Worm (Caenorhabditis elegans) whole organism, L1 larva: ENCODE data around the gene T16G12.7.
A peak's percentile ranks its signal among the peaks of the same experiment; 100 is the strongest.

Experiments
- Y116A8C.19 ChIP-seq: sonication (generic microtip); optimal IDR thresholded peaks from 2 replicates; lab custom pipeline; 2016; ENCODE audit warnings: missing compliant biosample characterization, missing genetic modification characterization, borderline replicate concordance
- ceh-8 ChIP-seq: fragments of 200-800 bp; sonication (Bioruptor generic); optimal IDR thresholded peaks from 2 replicates; lab custom pipeline; 2018; ENCODE audit warnings: mild to moderate bottlenecking, missing genetic modification characterization, moderate library complexity, missing compliant biosample characterization
- ceh-82 ChIP-seq, 3 experiments: fragments of 150-350 bp in 1 of 3; sonication (generic microtip) in 2 of 3; optimal IDR thresholded peaks; 2 replicates each; lab custom pipeline; 2014 to 2017; ENCODE audit warnings: missing biosample characterization in 3 of 3, missing genetic modification characterization in 3 of 3
- dpl-1 ChIP-seq, 3 experiments: fragments of 150-350 bp in 2 of 3; sonication (generic microtip) in 1 of 3; optimal IDR thresholded peaks; 2 replicates each; lab custom pipeline; 2014 to 2017; ENCODE audit warnings: missing biosample characterization in 3 of 3, missing genetic modification characterization in 3 of 3, missing genetic modification reagents in 3 of 3
- dsc-1 ChIP-seq: sonication (generic microtip); optimal IDR thresholded peaks from 2 replicates; lab custom pipeline; 2016; ENCODE audit warnings: mild to moderate bottlenecking, missing genetic modification characterization, missing compliant biosample characterization
- efl-1 ChIP-seq, 4 experiments: fragments of 150-350 bp; optimal IDR thresholded peaks in 3 of 4; peaks in 1 of 4; 1 replicate in 1 of 4; 2 replicates in 3 of 4; lab custom pipeline; 2014; ENCODE audit warnings: missing biosample characterization in 2 of 4, missing genetic modification characterization in 2 of 4, missing genetic modification reagents in 2 of 4
- egl-13 ChIP-seq: sonication (generic microtip); optimal IDR thresholded peaks from 2 replicates; lab custom pipeline; 2016; ENCODE audit warnings: missing genotype, missing genetic modification reagents, missing genetic modification characterization, missing compliant biosample characterization
- egl-27 ChIP-seq, 2 experiments: fragments of 150-350 bp in 1 of 2; sonication (generic microtip); optimal IDR thresholded peaks; 3 replicates each; lab custom pipeline; 2017 to 2018; ENCODE audit warnings: missing biosample characterization in 2 of 2, missing genetic modification characterization in 2 of 2, missing genetic modification reagents in 2 of 2
- elt-2 ChIP-seq: sonication (generic microtip); optimal IDR thresholded peaks from 2 replicates; lab custom pipeline; 2016; ENCODE audit warnings: missing genetic modification characterization, mild to moderate bottlenecking, inconsistent platforms, missing compliant biosample characterization, missing genetic modification reagents
- ets-5 ChIP-seq: fragments of 200-800 bp; sonication (Bioruptor generic); IDR thresholded peaks from 2 replicates; pipeline ENCODE4 v1.3.6; 2022; ENCODE audit warnings: missing genetic modification characterization, missing compliant biosample characterization
- fkh-10 ChIP-seq: sonication (generic microtip); optimal IDR thresholded peaks from 2 replicates; lab custom pipeline; 2017; ENCODE audit warnings: missing biosample characterization, missing genetic modification reagents, missing genetic modification characterization
- fkh-8 ChIP-seq: sonication (generic microtip); optimal IDR thresholded peaks from 2 replicates; lab custom pipeline; 2016; ENCODE audit warnings: mild to moderate bottlenecking, missing genetic modification characterization, missing compliant biosample characterization
- isw-1 ChIP-seq: fragments of 200-800 bp; sonication (Bioruptor generic); IDR thresholded peaks from 2 replicates; pipeline ENCODE4 v1.3.6; 2022; ENCODE audit warnings: missing genetic modification characterization, missing compliant biosample characterization
- jun-1 ChIP-seq: fragments of 150-350 bp; optimal IDR thresholded peaks from 2 replicates; lab custom pipeline; 2014; ENCODE audit warnings: missing biosample characterization, missing genetic modification reagents, missing genetic modification characterization
- lin-13 ChIP-seq: fragments of 150-350 bp; optimal IDR thresholded peaks from 2 replicates; lab custom pipeline; 2014; ENCODE audit warnings: missing biosample characterization, missing genetic modification reagents, missing genetic modification characterization
- lin-14 ChIP-seq: fragments of 200-800 bp; sonication (Bioruptor generic); optimal IDR thresholded peaks from 2 replicates; lab custom pipeline; 2018; ENCODE audit warnings: mild to moderate bottlenecking, missing genetic modification characterization, moderate library complexity, missing compliant biosample characterization
- lin-35 ChIP-seq, 2 experiments: fragments of 150-350 bp; optimal IDR thresholded peaks; 2 replicates each; lab custom pipeline; 2014; ENCODE audit warnings: missing biosample characterization in 2 of 2, missing genetic modification characterization in 2 of 2, missing genetic modification reagents in 2 of 2
- lir-3 ChIP-seq: sonication (generic microtip); optimal IDR thresholded peaks from 2 replicates; lab custom pipeline; 2016; ENCODE audit warnings: mild to moderate bottlenecking, missing genetic modification characterization, moderate library complexity, missing compliant biosample characterization; ENCODE audit not compliant: poor library complexity
- lsy-2 ChIP-seq, 2 experiments: fragments of 150-350 bp; optimal IDR thresholded peaks; 2 replicates each; lab custom pipeline; 2014; ENCODE audit warnings: missing biosample characterization in 2 of 2, missing genetic modification characterization in 2 of 2
- mdl-1 ChIP-seq, 2 experiments: fragments of 150-350 bp; optimal IDR thresholded peaks; 2 replicates each; lab custom pipeline; 2014 to 2017; ENCODE audit warnings: missing biosample characterization in 2 of 2, missing genetic modification characterization in 2 of 2, inconsistent platforms in 1 of 2
- mep-1 ChIP-seq: fragments of 150-350 bp; optimal IDR thresholded peaks from 2 replicates; lab custom pipeline; 2014; ENCODE audit warnings: missing biosample characterization, missing genetic modification characterization
- nhr-20 ChIP-seq: sonication (generic microtip); optimal IDR thresholded peaks from 2 replicates; lab custom pipeline; 2016; ENCODE audit warnings: mild to moderate bottlenecking, missing genetic modification characterization, missing compliant biosample characterization
- nhr-28 ChIP-seq: fragments of 150-350 bp; optimal IDR thresholded peaks from 2 replicates; lab custom pipeline; 2014; ENCODE audit warnings: missing biosample characterization, missing genetic modification characterization
- nhr-47 ChIP-seq: sonication (generic microtip); optimal IDR thresholded peaks from 2 replicates; lab custom pipeline; 2016; ENCODE audit warnings: mild to moderate bottlenecking, missing genetic modification characterization, moderate library complexity, missing compliant biosample characterization
- nhr-71 ChIP-seq: sonication (generic microtip); optimal IDR thresholded peaks from 2 replicates; lab custom pipeline; 2016; ENCODE audit warnings: mild to moderate bottlenecking, missing genetic modification characterization, moderate library complexity, missing compliant biosample characterization
- nhr-76 ChIP-seq: sonication (generic microtip); optimal IDR thresholded peaks from 2 replicates; lab custom pipeline; 2017; ENCODE audit warnings: missing biosample characterization, missing genetic modification characterization
- skn-1 ChIP-seq: fragments of 150-350 bp; optimal IDR thresholded peaks from 2 replicates; lab custom pipeline; 2014; ENCODE audit warnings: missing biosample characterization, missing genetic modification characterization
- snpc-4 ChIP-seq: fragments of 150-350 bp; optimal IDR thresholded peaks from 2 replicates; lab custom pipeline; 2014; ENCODE audit warnings: missing biosample characterization, missing genetic modification characterization
- snu-23 ChIP-seq: sonication (generic microtip); optimal IDR thresholded peaks from 2 replicates; lab custom pipeline; 2016; ENCODE audit warnings: missing genetic modification characterization, missing compliant biosample characterization
- swsn-7 ChIP-seq: sonication (generic microtip); optimal IDR thresholded peaks from 2 replicates; lab custom pipeline; 2016; ENCODE audit warnings: missing genetic modification characterization, missing compliant biosample characterization
- tbx-2 ChIP-seq: sonication (generic microtip); optimal IDR thresholded peaks from 2 replicates; lab custom pipeline; 2016; ENCODE audit warnings: missing genetic modification characterization, missing compliant biosample characterization
- unc-86 ChIP-seq: sonication (generic microtip); optimal IDR thresholded peaks from 2 replicates; lab custom pipeline; 2016; ENCODE audit warnings: missing genetic modification characterization, missing compliant biosample characterization
- xbp-1 ChIP-seq: sonication (generic microtip); optimal IDR thresholded peaks from 2 replicates; lab custom pipeline; 2016; ENCODE audit warnings: missing genetic modification characterization, missing compliant biosample characterization
- zag-1 ChIP-seq: fragments of 150-350 bp; optimal IDR thresholded peaks from 2 replicates; lab custom pipeline; 2014; ENCODE audit warnings: missing biosample characterization, missing genetic modification characterization
- ztf-11 ChIP-seq, 2 experiments: sonication (generic microtip); optimal IDR thresholded peaks; 2 replicates each; lab custom pipeline; 2016 to 2017; ENCODE audit warnings: missing genetic modification characterization in 2 of 2, missing biosample characterization in 1 of 2, missing compliant biosample characterization in 1 of 2
- ztf-4 ChIP-seq: fragments of 150-350 bp; optimal IDR thresholded peaks from 2 replicates; lab custom pipeline; 2014; ENCODE audit warnings: missing biosample characterization, missing genetic modification characterization

T16G12.7 gene

ce11 chrIII:10023452-10023851 lies 16.5 kb downstream of the T16G12.7 start, which contains the start of gene ins-21:
Gene ins-21, plus strand, starts transcription at chrIII:10023752.
- TF ChIP-seq ztf-11 (tag; optimal IDR thresholded peaks at IDR 0.05; lab: Kevin White, UChicago) (no peak), lin-13 (GFP tag; lab: Kevin White, UChicago) (no peak), elt-2 (tag; lab: Kevin White, UChicago) (no peak)

ce11 chrIII:10018007-10018406 lies 21.9 kb downstream of the T16G12.7 start:
- no peak for TF ChIP-seq lsy-2 (tag; optimal IDR thresholded peaks at IDR 0.05; lab: Kevin White, UChicago)
- TF ChIP-seq snpc-4 = peak; percentile 25
- peak; percentile 43 for TF ChIP-seq ceh-8 (GFP tag; lab: Kevin White, UChicago)
- no peak for TF ChIP-seq nhr-20
- peak; percentile 6 for TF ChIP-seq fkh-8 (tag; lab: Kevin White, UChicago)
- TF ChIP-seq nhr-28 (tag; lab: Kevin White, UChicago) = no peak

ce11 chrIII:10016413-10017051 lies 23.4 kb downstream of the T16G12.7 start, which contains the start of gene rgs-1:
Gene rgs-1, minus strand, starts transcription at chrIII:10016558.
- no peak for TF ChIP-seq jun-1 (tag; lab: Kevin White, UChicago)
- TF ChIP-seq ztf-4 (tag; lab: Kevin White, UChicago) = no peak
- peak; percentile 38 to 49 for TF ChIP-seq efl-1 (optimal IDR thresholded peaks at IDR 0.05; lab: Kevin White, UChicago)
- no peak for TF ChIP-seq efl-1 (GFP tag; optimal IDR thresholded peaks at IDR 0.05 in 1 of 2; lab: Kevin White, UChicago)
- peak; percentile 7 to 46 for TF ChIP-seq lsy-2 (tag; optimal IDR thresholded peaks at IDR 0.05; lab: Kevin White, UChicago)
- 0 out of 2 replicates have a peak, but pooled peaks have one; percentile 6 for TF ChIP-seq isw-1 (GFP tag; lab: Robert Waterston, UW)
- peak in 1 of 2 experiments; percentile 4 for TF ChIP-seq mdl-1 (tag; optimal IDR thresholded peaks at IDR 0.05; lab: Kevin White, UChicago)
- TF ChIP-seq egl-27 (tag; optimal IDR thresholded peaks at IDR 0.05; lab: Kevin White, UChicago) = no peak
- no peak for TF ChIP-seq zag-1 (tag; lab: Kevin White, UChicago)
- peak in 1 of 2 experiments; percentile 55 for TF ChIP-seq lin-35 (GFP tag; optimal IDR thresholded peaks at IDR 0.05; lab: Kevin White, UChicago)
- TF ChIP-seq egl-13 = peak; percentile 10
- TF ChIP-seq nhr-76 (tag; lab: Kevin White, UChicago) = no peak
- TF ChIP-seq swsn-7 = peak; percentile 43
- TF ChIP-seq Y116A8C.19 (tag; lab: Kevin White, UChicago) = no peak
- no peak for TF ChIP-seq ets-5 (GFP tag; lab: Robert Waterston, UW)
- TF ChIP-seq lir-3 (tag; lab: Kevin White, UChicago) = no peak
- peak; percentile 82 for TF ChIP-seq lin-14
- TF ChIP-seq snpc-4 = peak; percentile 34
- TF ChIP-seq nhr-47 (tag; lab: Kevin White, UChicago) = peak; percentile 61
- TF ChIP-seq dpl-1 (GFP tag; optimal IDR thresholded peaks at IDR 0.05; lab: Kevin White, UChicago) = peak in 1 of 3 experiments; percentile 13
- TF ChIP-seq nhr-71 (tag; lab: Kevin White, UChicago) = peak; percentile 75
- peak; percentile 74 for TF ChIP-seq unc-86 (tag; lab: Kevin White, UChicago)
- TF ChIP-seq tbx-2 (tag; lab: Kevin White, UChicago) = peak; percentile 33
- TF ChIP-seq snu-23 (GFP tag; lab: Kevin White, UChicago) = peak; percentile 55
- TF ChIP-seq mep-1 (tag; lab: Kevin White, UChicago) = peak; percentile 49
- peak; percentile 3 to 76 (median 11) for TF ChIP-seq ceh-82 (tag; optimal IDR thresholded peaks at IDR 0.05; lab: Kevin White, UChicago)
- peak; percentile 61 for TF ChIP-seq dsc-1 (tag; lab: Kevin White, UChicago)
- peak; percentile 61 for TF ChIP-seq fkh-10
- TF ChIP-seq xbp-1 (tag; lab: Kevin White, UChicago) = peak; percentile 49
- peak; percentile 79 for TF ChIP-seq fkh-8 (tag; lab: Kevin White, UChicago)
- peak; percentile 24 for TF ChIP-seq skn-1 (tag; lab: Kevin White, UChicago)
